Worm (Caenorhabditis elegans): Measurements from ENCODE around the gene glt-7.

The glt-7 gene

ce11 chrIV:560314-560713 is 28.4 kb downstream of the glt-7 start:
- TF ChIP-seq him-1 (tag; optimal IDR thresholded peaks at IDR 0.05) (no peak), W03F9.2 (tag; optimal IDR thresholded peaks at IDR 0.05) (no peak), dao-5 (tag; optimal IDR thresholded peaks at IDR 0.05) (no peak)

ce11 chrIV:560780-561179 is 28.8 kb downstream of the glt-7 start:
- no peak for TF ChIP-seq him-1 (tag; optimal IDR thresholded peaks at IDR 0.05)
- TF ChIP-seq W03F9.2 (tag; optimal IDR thresholded peaks at IDR 0.05): no peak
- TF ChIP-seq dao-5 (tag; optimal IDR thresholded peaks at IDR 0.05): no peak

ce11 chrIV:563417-563816 is 31.5 kb downstream of the glt-7 start:
- no peak for TF ChIP-seq him-1 (tag; optimal IDR thresholded peaks at IDR 0.05)
- no peak for TF ChIP-seq dao-5 (tag; optimal IDR thresholded peaks at IDR 0.05)
- TF ChIP-seq W03F9.2 (tag; optimal IDR thresholded peaks at IDR 0.05): no peak

- no peak for TF ChIP-seq him-1 (tag; optimal IDR thresholded peaks at IDR 0.05)
- TF ChIP-seq W03F9.2 (tag; optimal IDR thresholded peaks at IDR 0.05): no peak
- TF ChIP-seq dao-5 (tag; optimal IDR thresholded peaks at IDR 0.05): no peak
Measured at ce11 chrIV:564000-564399, 32.1 kb downstream of the glt-7 start.

- TF ChIP-seq dao-5 (tag; optimal IDR thresholded peaks at IDR 0.05): no peak
- TF ChIP-seq W03F9.2 (tag; optimal IDR thresholded peaks at IDR 0.05): no peak
Measured at ce11 chrIV:570799-571300, 38.9 kb downstream of the glt-7 start, which contains the start of gene F56A11.5. TSS of gene F56A11.5 (minus strand) at chrIV:570849.

- no peak for TF ChIP-seq him-1 (tag; optimal IDR thresholded peaks at IDR 0.05)
- no peak for TF ChIP-seq dao-5 (tag; optimal IDR thresholded peaks at IDR 0.05)
- no peak for TF ChIP-seq W03F9.2 (tag; optimal IDR thresholded peaks at IDR 0.05)
Measured at ce11 chrIV:572487-572886, 40.6 kb downstream of the glt-7 start, which contains the start of gene gex-2. TSS of gene gex-2 (plus strand) at chrIV:572769.

- TF ChIP-seq W03F9.2 (tag; optimal IDR thresholded peaks at IDR 0.05): no peak
- no peak for TF ChIP-seq dao-5 (tag; optimal IDR thresholded peaks at IDR 0.05)
- no peak for TF ChIP-seq him-1 (tag; optimal IDR thresholded peaks at IDR 0.05)
Measured at ce11 chrIV:580512-580911, 48.6 kb downstream of the glt-7 start.

- TF ChIP-seq dao-5 (tag; optimal IDR thresholded peaks at IDR 0.05): no peak
- no peak for TF ChIP-seq W03F9.2 (tag; optimal IDR thresholded peaks at IDR 0.05)
- no peak for TF ChIP-seq him-1 (tag; optimal IDR thresholded peaks at IDR 0.05)
Measured at ce11 chrIV:582130-582529, 50.2 kb downstream of the glt-7 start, which contains the start of gene F56A11.6. TSS of gene F56A11.6 (minus strand) at chrIV:582230.

- no peak for TF ChIP-seq W03F9.2 (tag; optimal IDR thresholded peaks at IDR 0.05)
- TF ChIP-seq dao-5 (tag; optimal IDR thresholded peaks at IDR 0.05): no peak
- no peak for TF ChIP-seq him-1 (tag; optimal IDR thresholded peaks at IDR 0.05)
Measured at ce11 chrIV:584039-584438, 52.1 kb downstream of the glt-7 start.
